Worm (Caenorhabditis elegans): Measurements from ENCODE around the gene prdx-3.
A peak's percentile ranks its signal among the peaks of the same experiment; 100 is the strongest.

ce11 chrIII:4362332-4362731 is 44.9 kb upstream of the prdx-3 start:
- TF ChIP-seq hmbx-1 (tag; optimal IDR thresholded peaks at IDR 0.05) (no peak), flt-1 (GFP tag; IDR thresholded peaks at IDR 0.05) (0 out of 2 replicates have a peak, but pooled peaks have one; percentile 22), ama-1 (optimal IDR thresholded peaks at IDR 0.05) (no peak), hmg-4 (GFP tag; optimal IDR thresholded peaks at IDR 0.05) (no peak), B0310.2 (tag; optimal IDR thresholded peaks at IDR 0.05) (no peak), tra-4 (tag; optimal IDR thresholded peaks at IDR 0.05) (no peak), tbx-11 (GFP tag; IDR thresholded peaks at IDR 0.05) (no peak), pes-1 (GFP tag; IDR thresholded peaks at IDR 0.05) (no peak; the same call in 1 of the 2 replicates), tbx-37 (GFP tag; conservative IDR thresholded peaks at IDR 0.05) (no peak), sea-1 (GFP tag; conservative IDR thresholded peaks at IDR 0.05) (no peak), aly-1 (tag; optimal IDR thresholded peaks at IDR 0.05) (peak; percentile 1), scrt-1 (GFP tag; IDR thresholded peaks at IDR 0.05) (no peak)

All from whole organism, early embryonic.